Fruit fly (Drosophila melanogaster) whole organism, embryonic: Measurements from ENCODE around the gene CG9662.

Experiments used
- ATbp ChIP-seq: fragments of 200-800 bp; sonication (Bioruptor generic); optimal IDR thresholded peaks from 2 replicates; lab custom pipeline; 2017; ENCODE audit warnings: missing biosample characterization, mild to moderate bottlenecking, missing genetic modification characterization, missing genetic modification reagents
- Antp ChIP-seq: fragments of 200-800 bp; sonication (Bioruptor generic); optimal IDR thresholded peaks from 3 replicates; lab custom pipeline; 2016; ENCODE audit warnings: missing biosample characterization, missing genetic modification characterization
- CG10366 ChIP-seq: fragments of 200-800 bp; sonication (Bioruptor generic); IDR thresholded peaks from 2 replicates; pipeline ENCODE4 v1.3.6; 2022; ENCODE audit warnings: missing biosample characterization, missing genetic modification characterization
- CG10959 ChIP-seq: fragments of 200-800 bp; sonication (Bioruptor generic); IDR thresholded peaks from 2 replicates; pipeline ENCODE4 v1.3.6; 2022; ENCODE audit warnings: missing biosample characterization, missing genetic modification characterization
- CG11504 ChIP-seq: fragments of 200-800 bp; sonication (Bioruptor generic); optimal IDR thresholded peaks from 3 replicates; lab custom pipeline; 2019; ENCODE audit warnings: missing biosample characterization, mild to moderate bottlenecking, missing genetic modification characterization, moderate library complexity
- CG11696 ChIP-seq: fragments of 200-800 bp; sonication (Bioruptor generic); IDR thresholded peaks from 2 replicates; pipeline ENCODE4 v1.3.6; 2022; ENCODE audit warnings: missing biosample characterization, missing genetic modification characterization
- CG12236 ChIP-seq: fragments of 200-800 bp; sonication (Bioruptor generic); optimal IDR thresholded peaks from 2 replicates; lab custom pipeline; 2016; ENCODE audit warnings: missing biosample characterization, missing genetic modification characterization
- CG16815 ChIP-seq: fragments of 200-800 bp; sonication (Bioruptor generic); optimal IDR thresholded peaks from 3 replicates; lab custom pipeline; 2017; ENCODE audit warnings: missing biosample characterization, mild to moderate bottlenecking, missing genetic modification characterization
- CG17328 ChIP-seq: fragments of 200-800 bp; sonication (Bioruptor generic); IDR thresholded peaks from 2 replicates; pipeline ENCODE4 v1.3.6; 2022; ENCODE audit warnings: missing biosample characterization, missing genetic modification characterization
- CG17568 ChIP-seq: fragments of 200-800 bp; sonication (Bioruptor generic); optimal IDR thresholded peaks from 2 replicates; lab custom pipeline; 2018; ENCODE audit warnings: missing biosample characterization, mild to moderate bottlenecking, missing genetic modification characterization, moderate library complexity
- CG18619 ChIP-seq: fragments of 200-800 bp; sonication (Bioruptor generic); optimal IDR thresholded peaks from 3 replicates; lab custom pipeline; 2017; ENCODE audit warnings: missing biosample characterization, mild to moderate bottlenecking, missing genetic modification characterization
- CG2120 ChIP-seq: fragments of 200-800 bp; sonication (Bioruptor generic); optimal IDR thresholded peaks from 3 replicates; lab custom pipeline; 2016; ENCODE audit warnings: missing biosample characterization, missing genetic modification characterization
- CG2129 ChIP-seq: fragments of 200-800 bp; sonication (Bioruptor generic); IDR thresholded peaks from 2 replicates; pipeline ENCODE4 v1.3.6; 2022; ENCODE audit warnings: missing biosample characterization, missing genetic modification characterization; ENCODE audit not compliant: partially characterized antibody
- CG30403 ChIP-seq: fragments of 200-800 bp; sonication (Bioruptor generic); optimal IDR thresholded peaks from 3 replicates; lab custom pipeline; 2016; ENCODE audit warnings: missing biosample characterization, missing genetic modification characterization
- CG31441 ChIP-seq: fragments of 200-800 bp; sonication (Bioruptor generic); IDR thresholded peaks from 2 replicates; pipeline ENCODE4 v1.3.6; 2022; ENCODE audit warnings: missing biosample characterization, missing genetic modification characterization
- CG3726 ChIP-seq: fragments of 200-800 bp; sonication (Bioruptor generic); IDR thresholded peaks from 3 replicates; pipeline ENCODE4, ENCODE4 v1.3.6; 2022; ENCODE audit warnings: missing biosample characterization, missing genetic modification characterization
- CG42726 ChIP-seq: fragments of 200-800 bp; sonication (Bioruptor generic); IDR thresholded peaks from 2 replicates; pipeline ENCODE4 v1.3.6; 2022; ENCODE audit warnings: missing biosample characterization, missing genetic modification characterization; ENCODE audit not compliant: partially characterized antibody
- CG4617 ChIP-seq: fragments of 200-800 bp; sonication (Bioruptor generic); optimal IDR thresholded peaks from 3 replicates; lab custom pipeline; 2016; ENCODE audit warnings: missing biosample characterization, missing genetic modification characterization, borderline replicate concordance
- CG4707 ChIP-seq: fragments of 200-800 bp; sonication (Bioruptor generic); optimal IDR thresholded peaks from 2 replicates; lab custom pipeline; 2018; ENCODE audit warnings: missing biosample characterization, mild to moderate bottlenecking, missing genetic modification characterization, moderate library complexity
- CG4854 ChIP-seq: fragments of 200-800 bp; sonication (Bioruptor generic); optimal IDR thresholded peaks from 2 replicates; lab custom pipeline; 2016; ENCODE audit warnings: missing biosample characterization, missing genetic modification characterization, inconsistent platforms
- CG6791 ChIP-seq: fragments of 200-800 bp; sonication (Bioruptor generic); IDR thresholded peaks from 3 replicates; pipeline ENCODE4 v1.3.6; 2022; ENCODE audit warnings: missing biosample characterization, missing genetic modification characterization; ENCODE audit not compliant: partially characterized antibody
- CG7963 ChIP-seq: fragments of 200-800 bp; sonication (Bioruptor generic); IDR thresholded peaks from 3 replicates; pipeline ENCODE4 v1.3.6; 2022; ENCODE audit warnings: missing biosample characterization, missing genetic modification characterization; ENCODE audit not compliant: partially characterized antibody
- Eip74EF ChIP-seq, 2 experiments: fragments of 200-800 bp in 1 of 2; fragments of >200 bp in 1 of 2; sonication (Bioruptor generic) in 1 of 2; optimal IDR thresholded peaks; 2 replicates each; lab custom pipeline; 2017 to 2019; ENCODE audit warnings: missing biosample characterization in 2 of 2, missing genetic modification characterization in 2 of 2, mild to moderate bottlenecking in 1 of 2, moderate library complexity in 1 of 2
- Fer1 ChIP-seq: fragments of 200-800 bp; sonication (Bioruptor generic); optimal IDR thresholded peaks from 2 replicates; lab custom pipeline; 2017; ENCODE audit warnings: missing biosample characterization, mild to moderate bottlenecking, missing genetic modification characterization
- Hmx ChIP-seq: fragments of 200-800 bp; sonication (Bioruptor generic); optimal IDR thresholded peaks from 2 replicates; lab custom pipeline; 2016; ENCODE audit warnings: missing biosample characterization, missing genetic modification characterization
- Hr78 ChIP-seq, 2 experiments: fragments of 200-800 bp in 1 of 2; fragments of >200 bp in 1 of 2; sonication (Bioruptor generic) in 1 of 2; optimal IDR thresholded peaks; 2 replicates each; lab custom pipeline; 2017 to 2019; ENCODE audit warnings: missing biosample characterization in 2 of 2, missing genetic modification characterization in 2 of 2, mild to moderate bottlenecking in 1 of 2, moderate library complexity in 1 of 2
- NfI ChIP-seq: fragments of 200-800 bp; sonication (Bioruptor generic); optimal IDR thresholded peaks from 3 replicates; lab custom pipeline; 2018; ENCODE audit warnings: missing biosample characterization, mild to moderate bottlenecking, missing genetic modification characterization, moderate library complexity
- Opbp ChIP-seq: fragments of 200-800 bp; sonication (Bioruptor generic); IDR thresholded peaks from 3 replicates; pipeline ENCODE4 v1.3.6; 2022; ENCODE audit warnings: missing biosample characterization, missing genetic modification characterization; ENCODE audit not compliant: partially characterized antibody
- Sin3A ChIP-seq: fragments of >200 bp; optimal IDR thresholded peaks from 2 replicates; lab custom pipeline; 2018
- Sox100B ChIP-seq: fragments of 200-800 bp; sonication (Bioruptor generic); optimal IDR thresholded peaks from 3 replicates; lab custom pipeline; 2018; ENCODE audit warnings: missing biosample characterization, mild to moderate bottlenecking, missing genetic modification characterization
- Xrp1 ChIP-seq: fragments of 200-800 bp; sonication (Bioruptor generic); IDR thresholded peaks from 2 replicates; pipeline ENCODE4 v1.3.6; 2022; ENCODE audit warnings: missing biosample characterization, missing genetic modification characterization
- cas ChIP-seq: fragments of 200-800 bp; sonication (Bioruptor generic); IDR thresholded peaks from 2 replicates; pipeline ENCODE4 v1.3.6; 2022; ENCODE audit warnings: missing biosample characterization, missing genetic modification characterization
- caup ChIP-seq: fragments of 200-800 bp; sonication (Bioruptor generic); optimal IDR thresholded peaks from 3 replicates; lab custom pipeline; 2017; ENCODE audit warnings: missing biosample characterization, mild to moderate bottlenecking, missing genetic modification characterization, moderate library complexity; ENCODE audit not compliant: severe bottlenecking
- chn ChIP-seq: fragments of 200-800 bp; sonication (Bioruptor generic); optimal IDR thresholded peaks from 2 replicates; lab custom pipeline; 2016; ENCODE audit warnings: missing biosample characterization, missing genetic modification characterization
- ewg ChIP-seq: fragments of 200-800 bp; sonication (Bioruptor generic); optimal IDR thresholded peaks from 3 replicates; lab custom pipeline; 2017; ENCODE audit warnings: mild to moderate bottlenecking, missing biosample characterization, missing genetic modification reagents, missing genetic modification characterization
- gce ChIP-seq: fragments of 200-800 bp; sonication (Bioruptor generic); IDR thresholded peaks from 3 replicates; pipeline ENCODE4 v1.3.6; 2022; ENCODE audit warnings: missing biosample characterization, missing genetic modification characterization
- hkb ChIP-seq, 2 experiments: fragments of 200-800 bp in 1 of 2; fragments of >200 bp in 1 of 2; sonication (Bioruptor generic) in 1 of 2; IDR thresholded peaks in 1 of 2; optimal IDR thresholded peaks in 1 of 2; 2 replicates each; pipeline versions ENCODE4 v1.3.6 to Lab custom; 2017 to 2022; ENCODE audit warnings: missing biosample characterization in 1 of 2, missing genetic modification characterization in 1 of 2
- lbe ChIP-seq: fragments of 200-800 bp; sonication (Bioruptor generic); optimal IDR thresholded peaks from 2 replicates; lab custom pipeline; 2016; ENCODE audit warnings: missing biosample characterization, mild to moderate bottlenecking, missing genetic modification characterization
- lilli ChIP-seq: fragments of 200-800 bp; sonication (Bioruptor generic); optimal IDR thresholded peaks from 3 replicates; lab custom pipeline; 2016; ENCODE audit warnings: missing biosample characterization, missing genetic modification characterization
- mam ChIP-seq: fragments of 200-800 bp; sonication (Bioruptor generic); optimal IDR thresholded peaks from 3 replicates; lab custom pipeline; 2016; ENCODE audit warnings: missing biosample characterization, missing genetic modification characterization
- oc ChIP-seq: fragments of 200-800 bp; sonication (Bioruptor generic); optimal IDR thresholded peaks from 2 replicates; lab custom pipeline; 2018; ENCODE audit warnings: missing biosample characterization, mild to moderate bottlenecking, missing genetic modification characterization, moderate library complexity
- onecut ChIP-seq: fragments of 200-800 bp; sonication (Bioruptor generic); IDR thresholded peaks from 2 replicates; pipeline ENCODE4 v1.3.6; 2022; ENCODE audit warnings: missing biosample characterization, missing genetic modification characterization
- ro ChIP-seq: fragments of 200-800 bp; sonication (Bioruptor generic); IDR thresholded peaks from 2 replicates; pipeline ENCODE4 v1.3.6; 2022; ENCODE audit warnings: missing biosample characterization, missing genetic modification characterization
- so ChIP-seq: fragments of 200-800 bp; sonication (Bioruptor generic); IDR thresholded peaks from 3 replicates; pipeline ENCODE4 v1.3.6; 2022; ENCODE audit warnings: missing biosample characterization, missing genetic modification characterization
- sr ChIP-seq: fragments of 200-800 bp; sonication (Bioruptor generic); IDR thresholded peaks from 3 replicates; pipeline ENCODE4 v1.3.6; 2022; ENCODE audit warnings: missing biosample characterization, missing genetic modification characterization
- stc ChIP-seq: fragments of 200-800 bp; sonication (Bioruptor generic); IDR thresholded peaks from 2 replicates; pipeline ENCODE4 v1.3.6; 2022; ENCODE audit warnings: missing biosample characterization, missing genetic modification characterization
- tgo ChIP-seq: fragments of 200-800 bp; sonication (Bioruptor generic); IDR thresholded peaks from 3 replicates; pipeline ENCODE4 v1.3.6; 2022; ENCODE audit warnings: missing biosample characterization, missing genetic modification characterization
- wdn ChIP-seq: fragments of 200-800 bp; sonication (Bioruptor generic); IDR thresholded peaks from 2 replicates; pipeline ENCODE4 v1.3.6; 2022; ENCODE audit warnings: missing biosample characterization, missing genetic modification characterization

Gene CG9662

DNA sequence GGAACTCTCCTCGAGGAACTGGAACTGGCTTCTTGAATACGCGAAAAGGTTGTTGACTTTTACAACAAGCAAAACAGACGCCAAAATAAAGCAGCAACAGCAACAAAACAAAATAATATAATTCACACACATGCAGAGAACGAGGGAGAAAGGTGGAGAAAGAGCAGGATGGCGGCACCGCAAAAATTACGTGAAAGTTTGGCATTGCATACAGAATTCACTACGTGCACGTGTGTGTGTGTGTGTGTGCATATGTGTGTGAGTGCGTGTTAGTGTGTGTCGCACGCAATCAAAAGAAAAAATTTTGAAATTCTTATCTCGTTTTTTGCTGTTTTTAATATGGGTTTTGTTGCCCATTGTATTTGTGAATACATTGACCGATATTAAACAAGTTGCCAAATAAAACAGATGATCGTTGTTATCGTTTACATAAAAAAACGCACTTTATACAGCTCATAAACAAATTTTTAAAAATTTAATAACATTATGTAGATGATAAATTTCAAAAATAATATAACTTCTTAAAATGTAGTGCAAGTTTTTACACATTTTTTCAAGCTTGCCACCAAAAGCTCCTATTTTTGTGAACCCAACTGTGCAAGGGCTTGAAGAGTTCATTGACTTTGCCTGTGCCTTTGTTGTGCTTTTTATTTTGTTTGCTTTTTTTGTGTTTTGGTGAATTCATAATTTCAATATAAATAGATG, 35.2 kb downstream of the CG9662 start (continued):
- TF ChIP-seq Xrp1 (GFP tag; lab: Robert Waterston, UW) (0 out of 2 replicates have a peak, but pooled peaks have one; percentile 17), Sox100B (GFP tag; lab: Kevin White, UChicago) (peak; percentile 2), CG17328 (GFP tag; lab: Robert Waterston, UW) (no peak), chn (GFP tag; lab: Kevin White, UChicago) (no peak), ewg (no peak), CG4854 (GFP tag; lab: Kevin White, UChicago) (no peak), CG2120 (GFP tag; lab: Kevin White, UChicago) (peak; percentile 11), tgo (peak; percentile 20; the same call in 1 of the 3 replicates)

DNA sequence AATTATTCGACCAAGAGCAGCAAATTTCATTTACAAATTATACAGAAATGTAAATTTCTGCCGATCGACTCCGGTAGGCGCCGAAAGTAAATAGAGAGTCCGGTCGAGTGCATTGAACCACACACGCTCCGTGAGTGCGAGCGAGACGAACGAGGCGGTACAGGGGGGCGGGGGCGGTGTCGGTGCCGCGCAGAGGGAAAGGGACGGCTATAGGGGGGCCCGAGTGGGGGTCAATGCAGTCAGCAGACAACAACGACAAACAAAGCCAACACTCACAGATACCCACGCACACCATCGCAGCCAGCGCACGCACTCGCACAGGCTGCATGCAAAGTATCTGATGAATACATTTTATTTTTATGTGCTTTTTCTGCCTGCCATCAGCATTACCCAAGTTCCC, 37.1 kb downstream of the CG9662 start:
- TF ChIP-seq mam (GFP tag; lab: Kevin White, UChicago) (no peak), so (GFP tag; lab: Robert Waterston, UW) (0 out of 3 replicates have a peak, but pooled peaks have one; percentile 26), oc (tag; lab: Kevin White, UChicago) (no peak), CG6791 (GFP tag; lab: Robert Waterston, UW) (peak; percentile 42; the same call in 1 of the 3 replicates), Opbp (GFP tag; lab: Robert Waterston, UW) (0 out of 3 replicates have a peak, but pooled peaks have one; percentile 36), CG10959 (no peak), CG2129 (GFP tag; lab: Robert Waterston, UW) (no peak), ATbp (GFP tag; lab: Kevin White, UChicago) (peak; percentile 21), CG11696 (GFP tag; lab: Robert Waterston, UW) (no peak), cas (GFP tag; lab: Robert Waterston, UW) (no peak), CG11504 (tag; lab: Kevin White, UChicago) (no peak), lilli (GFP tag; lab: Kevin White, UChicago) (no peak), CG3726 (GFP tag; lab: Robert Waterston, UW) (no peak), lbe (GFP tag; lab: Kevin White, UChicago) (no peak), Hr78 (GFP tag; optimal IDR thresholded peaks at IDR 0.05; lab: Kevin White, UChicago) (peak in 1 of 2 experiments; percentile 96), CG12236 (GFP tag; lab: Kevin White, UChicago) (no peak), NfI (GFP tag; lab: Kevin White, UChicago) (no peak), CG10366 (GFP tag; lab: Robert Waterston, UW) (no peak), CG18619 (GFP tag; lab: Kevin White, UChicago) (no peak), CG31441 (GFP tag; lab: Robert Waterston, UW) (no peak), CG42726 (GFP tag; lab: Robert Waterston, UW) (no peak), CG30403 (GFP tag; lab: Kevin White, UChicago) (no peak), gce (peak; percentile 43; the same call in 1 of the 3 replicates), ro (no peak), CG4707 (GFP tag; lab: Kevin White, UChicago) (no peak), Sin3A (lab: Kevin White, UChicago) (no peak), onecut (GFP tag; lab: Robert Waterston, UW) (no peak), stc (GFP tag; lab: Robert Waterston, UW) (no peak), CG17568 (GFP tag; lab: Kevin White, UChicago) (no peak), Eip74EF (GFP tag; optimal IDR thresholded peaks at IDR 0.05; lab: Kevin White, UChicago) (no peak), Antp (GFP tag; lab: Kevin White, UChicago) (no peak), CG4617 (no peak), sr (GFP tag; lab: Robert Waterston, UW) (peak; percentile 87), CG16815 (GFP tag; lab: Kevin White, UChicago) (no peak), caup (GFP tag; lab: Kevin White, UChicago) (no peak), Fer1 (no peak), hkb (optimal IDR thresholded peaks at IDR 0.05; lab: Kevin White, UChicago) (no peak), hkb (GFP tag; IDR thresholded peaks at IDR 0.05; lab: Robert Waterston, UW) (no peak), CG7963 (GFP tag; lab: Robert Waterston, UW) (no peak), Hmx (GFP tag; lab: Kevin White, UChicago) (no peak), wdn (GFP tag; lab: Robert Waterston, UW) (no peak)
